Fruit fly (Drosophila melanogaster) whole organism, wandering third instar larva: ENCODE results near the gene CG9098.

Source experiments
- Abd-B ChIP-seq: fragments of >200 bp; optimal IDR thresholded peaks from 2 replicates; lab custom pipeline; 2017; ENCODE audit warnings: missing biosample characterization, missing genetic modification characterization
- Dif ChIP-seq: fragments of 200-275, 200-300 bp; sonication (Bioruptor generic); optimal IDR thresholded peaks from 2 replicates; lab custom pipeline; 2018; ENCODE audit warnings: missing biosample characterization, missing genetic modification characterization; ENCODE audit not compliant: partially characterized antibody
- GATAd ChIP-seq: sonication (Bioruptor generic); optimal IDR thresholded peaks from 2 replicates; lab custom pipeline; 2016; ENCODE audit warnings: missing biosample characterization, missing genetic modification characterization
- Jra ChIP-seq: sonication (Bioruptor generic); optimal IDR thresholded peaks from 2 replicates; lab custom pipeline; 2016; ENCODE audit warnings: missing biosample characterization, missing genetic modification characterization
- Myc ChIP-seq: fragments of >200 bp; optimal IDR thresholded peaks from 2 replicates; lab custom pipeline; 2017
- Rel ChIP-seq, 2 experiments: fragments of 200-800 bp; sonication (Bioruptor generic) in 1 of 2; optimal IDR thresholded peaks; 2 replicates in 1 of 2; 3 replicates in 1 of 2; lab custom pipeline; 2016 to 2019; ENCODE audit warnings: mild to moderate bottlenecking in 2 of 2, missing biosample characterization in 2 of 2, missing genetic modification characterization in 2 of 2, moderate library complexity in 1 of 2
- brk ChIP-seq: fragments of 200-800 bp; sonication (Bioruptor generic); optimal IDR thresholded peaks from 2 replicates; lab custom pipeline; 2016; ENCODE audit warnings: missing biosample characterization, mild to moderate bottlenecking, missing genetic modification characterization
- dmrt93B ChIP-seq: fragments of 200-800 bp; sonication (Bioruptor generic); optimal IDR thresholded peaks from 2 replicates; lab custom pipeline; 2018; ENCODE audit warnings: missing biosample characterization, mild to moderate bottlenecking, missing genetic modification characterization
- rgr ChIP-seq: fragments of 200-800 bp; sonication (Bioruptor generic); optimal IDR thresholded peaks from 3 replicates; lab custom pipeline; 2016; ENCODE audit warnings: missing biosample characterization, mild to moderate bottlenecking, missing genetic modification characterization
- sage ChIP-seq: fragments of 200-800 bp; sonication (Bioruptor generic); optimal IDR thresholded peaks from 2 replicates; lab custom pipeline; 2016; ENCODE audit warnings: missing biosample characterization, mild to moderate bottlenecking, missing genetic modification characterization
- tai ChIP-seq: sonication (Bioruptor generic); optimal IDR thresholded peaks from 2 replicates; lab custom pipeline; 2016; ENCODE audit warnings: missing biosample characterization, missing genetic modification characterization

dm6 chr2L:5961169-5961918 lies 50.8 kb downstream of the CG9098 start:
- TF ChIP-seq Jra (GFP tag; lab: Kevin White, UChicago): no peak
- no peak for TF ChIP-seq Abd-B (GFP tag; lab: Kevin White, UChicago)
- no peak for TF ChIP-seq Dif (GFP tag; lab: Kevin White, UChicago)
- no peak for TF ChIP-seq rgr (GFP tag; lab: Kevin White, UChicago)
- no peak for TF ChIP-seq Myc (lab: Kevin White, UChicago)
- no peak for TF ChIP-seq Rel (GFP tag; optimal IDR thresholded peaks at IDR 0.05; lab: Kevin White, UChicago)
- no peak for TF ChIP-seq Rel (tag; optimal IDR thresholded peaks at IDR 0.05; lab: Kevin White, UChicago)
- no peak for TF ChIP-seq GATAd
- no peak for TF ChIP-seq dmrt93B (GFP tag; lab: Kevin White, UChicago)
- no peak for TF ChIP-seq brk (GFP tag; lab: Kevin White, UChicago)
- no peak for TF ChIP-seq sage (GFP tag; lab: Kevin White, UChicago)
- no peak for TF ChIP-seq tai (GFP tag; lab: Kevin White, UChicago)
